Worm (Caenorhabditis elegans) whole organism, L4/young adult: ENCODE measurements around the gene K07F5.14.

ENCODE experiments used
- W03F9.2 ChIP-seq: fragments of 150-350 bp; optimal IDR thresholded peaks from 2 replicates; lab custom pipeline; 2014; ENCODE audit warnings: missing biosample characterization, missing genetic modification characterization
- him-1 ChIP-seq: sonication (generic microtip); optimal IDR thresholded peaks from 2 replicates; lab custom pipeline; 2016; ENCODE audit warnings: missing genotype, missing genetic modification reagents, missing genetic modification characterization, missing compliant biosample characterization

ce11 chrIV:9824480-9824879, 37.5 kb upstream of the K07F5.14 start, which contains the start of gene catp-6:
- TF ChIP-seq W03F9.2 (tag; lab: Kevin White, UChicago) (no peak), him-1 (no peak)
